Worm (Caenorhabditis elegans) whole organism, early embryonic: ENCODE data around the gene F59A6.2.

ENCODE experiments used
- F13C5.2 ChIP-seq: sonication (generic microtip); optimal IDR thresholded peaks from 2 replicates; lab custom pipeline; 2017; ENCODE audit warnings: mild to moderate bottlenecking, missing genetic modification characterization, inconsistent platforms, missing compliant biosample characterization
- aly-1 ChIP-seq: sonication (generic microtip); optimal IDR thresholded peaks from 2 replicates; lab custom pipeline; 2016; ENCODE audit warnings: missing genetic modification characterization, missing compliant biosample characterization
- ama-1 ChIP-seq: fragments of 150-350 bp; optimal IDR thresholded peaks from 2 replicates; lab custom pipeline; 2014
- hmbx-1 ChIP-seq: sonication (generic microtip); optimal IDR thresholded peaks from 2 replicates; lab custom pipeline; 2016; ENCODE audit warnings: mild to moderate bottlenecking, missing genetic modification characterization, missing compliant biosample characterization
- hmg-4 ChIP-seq: fragments of 200-800 bp; sonication (Bioruptor generic); optimal IDR thresholded peaks from 2 replicates; lab custom pipeline; 2018; ENCODE audit warnings: mild to moderate bottlenecking, missing genetic modification characterization, missing compliant biosample characterization
- hnd-1 ChIP-seq: sonication (generic microtip); optimal IDR thresholded peaks from 2 replicates; lab custom pipeline; 2016; ENCODE audit warnings: missing genetic modification characterization, missing compliant biosample characterization
- pes-1 ChIP-seq: fragments of 200-800 bp; sonication (Bioruptor generic); IDR thresholded peaks from 2 replicates; pipeline ENCODE4 v1.3.6; 2022; ENCODE audit warnings: missing genetic modification reagents, missing genetic modification characterization, missing compliant biosample characterization
- sea-1 ChIP-seq: fragments of 200-800 bp; sonication (Bioruptor generic); conservative IDR thresholded peaks from 2 replicates; pipeline ENCODE4 v1.3.6; 2022; ENCODE audit warnings: missing genetic modification characterization, missing compliant biosample characterization

DNA sequence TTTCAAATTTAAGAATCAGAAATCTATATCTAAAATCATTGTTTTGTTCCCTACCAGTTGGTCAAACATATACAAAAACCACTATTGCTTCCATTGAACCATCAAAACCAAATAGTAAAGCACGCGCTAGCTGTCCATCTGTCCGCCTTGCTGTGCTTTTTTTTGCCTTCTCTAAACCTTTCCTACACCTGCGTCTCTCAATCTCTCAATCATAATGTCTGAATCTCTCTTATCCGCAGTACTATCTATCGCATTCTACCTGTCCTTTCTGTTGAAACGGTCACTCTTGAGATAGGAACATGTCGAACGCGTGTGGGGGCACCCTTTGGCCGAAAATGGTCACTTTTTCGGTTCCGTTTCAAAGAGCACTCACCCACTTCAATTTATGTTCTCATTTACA is 32.8 kb downstream of the F59A6.2 start:
- TF ChIP-seq ama-1 (lab: Kevin White, UChicago) (no peak), aly-1 (tag; lab: Kevin White, UChicago) (no peak), hmg-4 (GFP tag; lab: Kevin White, UChicago) (no peak), pes-1 (GFP tag; lab: Robert Waterston, UW) (no peak), hnd-1 (no peak), F13C5.2 (tag; lab: Kevin White, UChicago) (no peak), hmbx-1 (no peak), sea-1 (no peak)
